Worm (Caenorhabditis elegans): Measurements from ENCODE around the gene rig-1.

- TF ChIP-seq mdt-29 (GFP tag; IDR thresholded peaks at IDR 0.05): 0 out of 2 replicates have a peak, but pooled peaks have one; percentile 36
- no peak for TF ChIP-seq nhr-237 (tag; optimal IDR thresholded peaks at IDR 0.05)
- TF ChIP-seq snpc-4 (tag; optimal IDR thresholded peaks at IDR 0.05): no peak
- TF ChIP-seq nhr-42 (GFP tag; IDR thresholded peaks at IDR 0.05): 0 out of 2 replicates have a peak, but pooled peaks have one; percentile 11
- TF ChIP-seq unc-62 (GFP tag; optimal IDR thresholded peaks at IDR 0.05 in 1 of 2): no peak
- TF ChIP-seq unc-62 (tag; optimal IDR thresholded peaks at IDR 0.05): no peak
- TF ChIP-seq Y105C5A.15 (GFP tag; IDR thresholded peaks at IDR 0.05): peak; percentile 87
Observed at ce11 chrX:8623840-8624591, 36.4 kb upstream of the rig-1 start.
